Worm (Caenorhabditis elegans) whole organism, late embryonic: ENCODE data around the gene T01B7.9.
A peak's percentile ranks its signal among the peaks of the same experiment; 100 is the strongest.

Experiments
- K02D7.2 ChIP-seq: sonication (generic microtip); optimal IDR thresholded peaks from 2 replicates; lab custom pipeline; 2017; ENCODE audit warnings: mild to moderate bottlenecking, missing genetic modification characterization, missing compliant biosample characterization
- K09A11.1 ChIP-seq: sonication (generic microtip); optimal IDR thresholded peaks from 2 replicates; lab custom pipeline; 2017; ENCODE audit warnings: antibody characterized with exemption, mild to moderate bottlenecking, missing genetic modification characterization, missing compliant biosample characterization; ENCODE audit not compliant: insufficient read depth
- ama-1 ChIP-seq: fragments of 150-350 bp; optimal IDR thresholded peaks from 2 replicates; lab custom pipeline; 2014
- ceh-14 ChIP-seq: sonication (generic microtip); optimal IDR thresholded peaks from 2 replicates; lab custom pipeline; 2016; ENCODE audit warnings: missing genotype, missing genetic modification characterization, missing compliant biosample characterization
- ceh-18 ChIP-seq: sonication (generic microtip); optimal IDR thresholded peaks from 2 replicates; lab custom pipeline; 2016; ENCODE audit warnings: missing genetic modification characterization, missing compliant biosample characterization
- ceh-2 ChIP-seq: sonication (generic microtip); optimal IDR thresholded peaks from 2 replicates; lab custom pipeline; 2016; ENCODE audit warnings: missing genotype, missing genetic modification characterization, missing compliant biosample characterization
- ceh-24 ChIP-seq: sonication (generic microtip); optimal IDR thresholded peaks from 2 replicates; lab custom pipeline; 2016; ENCODE audit warnings: mild to moderate bottlenecking, missing genetic modification characterization, missing compliant biosample characterization
- ceh-30 ChIP-seq: fragments of 150-350 bp; optimal IDR thresholded peaks from 2 replicates; lab custom pipeline; 2014; ENCODE audit warnings: missing biosample characterization, missing genetic modification characterization
- ceh-31 ChIP-seq: sonication (generic microtip); optimal IDR thresholded peaks from 2 replicates; lab custom pipeline; 2016; ENCODE audit warnings: missing genetic modification characterization, missing compliant biosample characterization
- ceh-45 ChIP-seq: fragments of 200-800 bp; sonication (Bioruptor generic); IDR thresholded peaks from 2 replicates; pipeline ENCODE4 v1.3.6; 2022; ENCODE audit warnings: missing genetic modification reagents, missing genetic modification characterization, missing compliant biosample characterization
- ceh-9 ChIP-seq: sonication (generic microtip); optimal IDR thresholded peaks from 2 replicates; lab custom pipeline; 2016; ENCODE audit warnings: mild to moderate bottlenecking, missing genetic modification characterization, inconsistent platforms, missing compliant biosample characterization
- che-1 ChIP-seq: sonication (generic microtip); optimal IDR thresholded peaks from 2 replicates; lab custom pipeline; 2016; ENCODE audit warnings: mild to moderate bottlenecking, missing genetic modification characterization, missing compliant biosample characterization
- dmd-4 ChIP-seq: sonication (generic microtip); optimal IDR thresholded peaks from 2 replicates; lab custom pipeline; 2016; ENCODE audit warnings: borderline replicate concordance, missing genetic modification characterization, missing compliant biosample characterization
- elt-2 ChIP-seq: sonication (generic microtip); optimal IDR thresholded peaks from 2 replicates; lab custom pipeline; 2016; ENCODE audit warnings: missing genetic modification reagents, missing genetic modification characterization, missing compliant biosample characterization
- eyg-1 ChIP-seq: sonication (generic microtip); optimal IDR thresholded peaks from 2 replicates; lab custom pipeline; 2016; ENCODE audit warnings: missing genotype, missing genetic modification characterization, missing compliant biosample characterization
- fax-1 ChIP-seq: sonication (generic microtip); optimal IDR thresholded peaks from 2 replicates; lab custom pipeline; 2016; ENCODE audit warnings: missing genotype, missing genetic modification characterization, missing compliant biosample characterization
- fkh-6 ChIP-seq: sonication (generic microtip); optimal IDR thresholded peaks from 2 replicates; lab custom pipeline; 2016; ENCODE audit warnings: missing genetic modification characterization, missing compliant biosample characterization
- gmeb-2 ChIP-seq: sonication (generic microtip); optimal IDR thresholded peaks from 2 replicates; lab custom pipeline; 2016; ENCODE audit warnings: missing genetic modification characterization, inconsistent platforms, missing compliant biosample characterization
- hlh-15 ChIP-seq: sonication (generic microtip); optimal IDR thresholded peaks from 2 replicates; lab custom pipeline; 2016; ENCODE audit warnings: missing genetic modification characterization, missing compliant biosample characterization
- hlh-30 ChIP-seq: sonication (generic microtip); optimal IDR thresholded peaks from 2 replicates; lab custom pipeline; 2017; ENCODE audit warnings: antibody characterized with exemption, missing genetic modification characterization, missing compliant biosample characterization; ENCODE audit not compliant: insufficient read depth
- hlh-6 ChIP-seq: sonication (generic microtip); optimal IDR thresholded peaks from 2 replicates; lab custom pipeline; 2016; ENCODE audit warnings: missing genotype, missing genetic modification characterization, missing compliant biosample characterization
- hlh-8 ChIP-seq: sonication (generic microtip); optimal IDR thresholded peaks from 2 replicates; lab custom pipeline; 2016; ENCODE audit warnings: missing genotype, missing genetic modification characterization, missing compliant biosample characterization
- madf-2 ChIP-seq: sonication (generic microtip); optimal IDR thresholded peaks from 2 replicates; lab custom pipeline; 2017; ENCODE audit warnings: missing genetic modification characterization, missing compliant biosample characterization
- nhr-11 ChIP-seq: fragments of 150-350 bp; optimal IDR thresholded peaks from 2 replicates; lab custom pipeline; 2014; ENCODE audit warnings: missing biosample characterization, missing genetic modification characterization
- nhr-232 ChIP-seq: sonication (generic microtip); optimal IDR thresholded peaks from 2 replicates; lab custom pipeline; 2016; ENCODE audit warnings: missing genetic modification characterization, missing compliant biosample characterization
- pag-3 ChIP-seq: sonication (generic microtip); optimal IDR thresholded peaks from 2 replicates; lab custom pipeline; 2016; ENCODE audit warnings: missing compliant biosample characterization, missing genetic modification characterization, borderline replicate concordance
- pat-9 ChIP-seq: fragments of 200-800 bp; sonication (Bioruptor generic); optimal IDR thresholded peaks from 2 replicates; lab custom pipeline; 2018; ENCODE audit warnings: mild to moderate bottlenecking, missing genetic modification characterization, moderate library complexity, missing compliant biosample characterization
- pha-4 ChIP-seq: fragments of 150-350 bp; optimal IDR thresholded peaks from 2 replicates; lab custom pipeline; 2018; ENCODE audit warnings: missing biosample characterization, missing genetic modification reagents, missing genetic modification characterization
- pqm-1 ChIP-seq: sonication (generic microtip); optimal IDR thresholded peaks from 2 replicates; lab custom pipeline; 2016; ENCODE audit warnings: missing genetic modification characterization, missing compliant biosample characterization
- pros-1 ChIP-seq: fragments of 150-350 bp; optimal IDR thresholded peaks from 2 replicates; lab custom pipeline; 2014; ENCODE audit warnings: missing biosample characterization, missing genetic modification reagents, missing genetic modification characterization
- ref-2 ChIP-seq: sonication (generic microtip); optimal IDR thresholded peaks from 2 replicates; lab custom pipeline; 2016; ENCODE audit warnings: missing genetic modification characterization, missing compliant biosample characterization
- rnt-1 ChIP-seq: sonication (generic microtip); optimal IDR thresholded peaks from 2 replicates; lab custom pipeline; 2016; ENCODE audit warnings: missing genetic modification characterization, missing compliant biosample characterization
- sdc-2 ChIP-seq: sonication (generic microtip); optimal IDR thresholded peaks from 2 replicates; lab custom pipeline; 2016; ENCODE audit warnings: missing genotype, missing genetic modification characterization, missing compliant biosample characterization
- syd-9 ChIP-seq: sonication (generic microtip); optimal IDR thresholded peaks from 2 replicates; lab custom pipeline; 2016; ENCODE audit warnings: mild to moderate bottlenecking, missing genetic modification characterization, moderate library complexity, missing compliant biosample characterization
- unc-42 ChIP-seq: sonication (generic microtip); optimal IDR thresholded peaks from 2 replicates; lab custom pipeline; 2016; ENCODE audit warnings: missing genotype, missing genetic modification characterization, missing compliant biosample characterization
- unc-55 ChIP-seq: sonication (generic microtip); optimal IDR thresholded peaks from 2 replicates; lab custom pipeline; 2017; ENCODE audit warnings: missing biosample characterization, missing genetic modification reagents, missing genetic modification characterization

The T01B7.9 gene

DNA sequence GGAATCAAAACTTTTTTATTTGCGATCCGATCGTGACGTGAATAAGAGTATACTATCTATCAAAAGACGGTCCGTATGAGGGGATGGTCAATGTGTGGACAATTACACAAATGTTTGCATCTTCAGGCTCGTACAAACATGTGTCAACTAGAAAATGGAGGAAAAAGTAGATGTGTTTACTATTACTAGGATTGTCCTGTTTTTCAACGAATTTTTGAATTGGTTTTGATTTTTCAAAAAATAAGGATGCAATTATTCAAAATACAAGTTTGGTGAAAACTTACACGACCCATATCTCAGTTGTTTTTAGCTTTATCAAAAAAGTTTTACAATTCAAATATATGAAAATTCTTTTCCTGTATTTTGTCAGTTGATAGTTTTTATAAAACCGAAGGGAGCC lies 28.7 kb upstream of the T01B7.9 start, which contains the start of gene K08F8.7:
K08F8.7 (minus strand) TSS at position 101 of the 400 bp plus-strand sequence.
- no peak for TF ChIP-seq fkh-6
- no peak for TF ChIP-seq unc-55
- TF ChIP-seq ceh-30 = no peak
- TF ChIP-seq hlh-8 = no peak
- TF ChIP-seq gmeb-2 (tag; lab: Kevin White, UChicago) = no peak

DNA sequence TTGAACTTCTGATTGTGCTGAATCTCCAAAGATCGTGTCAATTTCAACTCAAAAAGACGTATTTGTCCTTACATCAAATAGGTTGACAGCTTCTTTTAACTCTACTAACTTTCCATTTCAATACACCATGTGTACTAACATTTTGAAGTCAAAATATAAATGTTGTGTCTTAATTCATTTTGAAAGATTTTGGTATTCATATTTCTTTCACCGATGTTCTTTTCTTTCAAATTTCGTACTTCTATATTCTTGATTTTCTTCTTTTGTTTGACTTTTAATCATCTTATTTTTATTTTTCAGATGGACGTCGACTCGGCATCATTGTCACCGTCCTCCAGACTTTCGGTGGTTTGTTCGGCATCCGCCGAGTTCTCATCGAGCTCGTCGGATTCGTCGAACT lies 25.1 kb upstream of the T01B7.9 start, which contains the start of gene atf-2:
atf-2 (plus strand) TSS at position 301 of the 400 bp plus-strand sequence.
- TF ChIP-seq ceh-31 (tag; lab: Kevin White, UChicago) = no peak
- no peak for TF ChIP-seq elt-2 (tag; lab: Kevin White, UChicago)
- no peak for TF ChIP-seq hlh-30
- TF ChIP-seq unc-55 = no peak
- no peak for TF ChIP-seq ceh-14 (tag; lab: Kevin White, UChicago)
- no peak for TF ChIP-seq che-1
- no peak for TF ChIP-seq ceh-2 (tag; lab: Kevin White, UChicago)
- TF ChIP-seq pqm-1 = no peak

DNA sequence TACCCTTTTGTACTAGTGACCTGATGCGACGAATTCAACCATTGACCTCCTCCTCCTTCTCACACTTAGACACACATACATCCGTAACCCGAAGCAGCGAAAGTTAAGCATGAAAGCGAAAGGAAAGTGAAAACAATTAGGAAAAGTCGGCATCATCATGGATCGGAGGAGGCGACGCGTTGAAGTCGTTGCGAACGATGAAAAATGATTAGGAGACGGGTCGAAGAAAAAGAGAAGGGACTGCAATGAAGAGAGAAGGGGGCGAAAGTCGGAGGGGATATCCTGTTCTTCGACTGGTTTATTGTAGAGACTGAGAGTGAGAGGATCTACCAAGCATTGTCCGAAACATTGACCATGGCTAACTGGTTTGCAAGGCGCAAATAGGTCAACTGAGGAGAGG lies 24.4 kb upstream of the T01B7.9 start:
- TF ChIP-seq sdc-2 (tag; lab: Kevin White, UChicago) (peak; percentile 28), hlh-6 (no peak), ceh-31 (tag; lab: Kevin White, UChicago) (peak; percentile 64), rnt-1 (tag; lab: Kevin White, UChicago) (peak; percentile 21), ama-1 (peak; percentile 10), ceh-45 (GFP tag; lab: Robert Waterston, UW) (no peak), ref-2 (tag; lab: Kevin White, UChicago) (peak; percentile 66)

DNA sequence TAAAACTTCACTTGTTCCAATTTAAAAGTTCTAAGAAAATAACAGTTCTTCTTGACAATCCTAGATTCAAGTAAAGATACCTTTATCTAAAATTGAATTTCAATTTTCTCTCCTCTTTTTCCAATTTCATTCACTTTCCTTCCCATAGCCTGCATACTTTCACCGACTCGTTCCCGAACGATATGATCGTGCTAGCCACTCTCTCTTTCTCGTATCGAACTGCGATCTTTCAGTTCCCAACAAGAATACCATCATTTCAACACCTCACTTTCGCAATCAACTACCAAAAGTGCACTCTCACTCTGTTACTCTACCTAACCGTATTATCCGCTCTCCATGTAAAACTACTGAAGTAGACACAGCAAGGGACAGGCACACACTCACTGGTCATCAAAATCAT lies 23.5 kb upstream of the T01B7.9 start:
- no peak for TF ChIP-seq unc-42
- TF ChIP-seq K02D7.2 (tag; lab: Kevin White, UChicago) = no peak
- no peak for TF ChIP-seq pha-4 (tag; lab: Kevin White, UChicago)
- TF ChIP-seq pqm-1 = no peak
- TF ChIP-seq syd-9 = no peak
- no peak for TF ChIP-seq hlh-6
- TF ChIP-seq hlh-8 = no peak
- TF ChIP-seq K09A11.1 (tag; lab: Kevin White, UChicago) = no peak
- TF ChIP-seq ceh-2 (tag; lab: Kevin White, UChicago) = no peak
- TF ChIP-seq ceh-18 = no peak
- TF ChIP-seq nhr-232 (tag; lab: Kevin White, UChicago) = no peak
- no peak for TF ChIP-seq ceh-9 (tag; lab: Kevin White, UChicago)
- TF ChIP-seq pat-9 (tag; lab: Kevin White, UChicago) = no peak
- TF ChIP-seq hlh-15 (tag; lab: Kevin White, UChicago) = no peak
- TF ChIP-seq fax-1 (tag; lab: Kevin White, UChicago) = no peak
- TF ChIP-seq pag-3 = no peak
- TF ChIP-seq dmd-4 (tag; lab: Kevin White, UChicago) = no peak

DNA sequence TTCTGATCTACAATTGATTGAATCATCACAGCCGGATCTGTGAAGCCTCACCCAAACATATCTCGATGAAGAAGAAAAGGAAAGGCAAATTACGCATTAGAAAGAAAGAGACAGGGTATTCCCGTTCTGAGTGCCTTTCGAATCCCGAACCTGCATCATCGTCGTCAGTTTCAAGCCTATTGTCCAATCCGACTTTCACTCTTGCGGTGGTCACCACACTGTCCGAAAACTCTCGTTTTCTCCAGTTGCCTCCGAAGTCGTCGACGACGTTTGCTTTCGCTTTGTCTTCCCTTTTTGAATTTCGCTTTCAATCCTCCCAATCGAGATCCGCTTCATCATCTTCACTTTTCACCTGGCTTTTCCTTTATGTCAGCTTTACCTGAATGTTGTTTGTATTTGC lies 22.5 kb upstream of the T01B7.9 start:
- TF ChIP-seq rnt-1 (tag; lab: Kevin White, UChicago) (peak; percentile 83), madf-2 (tag; lab: Kevin White, UChicago) (no peak), nhr-11 (tag; lab: Kevin White, UChicago) (no peak)
- TF ChIP-seq, all 69 proteins: peak for 1

DNA sequence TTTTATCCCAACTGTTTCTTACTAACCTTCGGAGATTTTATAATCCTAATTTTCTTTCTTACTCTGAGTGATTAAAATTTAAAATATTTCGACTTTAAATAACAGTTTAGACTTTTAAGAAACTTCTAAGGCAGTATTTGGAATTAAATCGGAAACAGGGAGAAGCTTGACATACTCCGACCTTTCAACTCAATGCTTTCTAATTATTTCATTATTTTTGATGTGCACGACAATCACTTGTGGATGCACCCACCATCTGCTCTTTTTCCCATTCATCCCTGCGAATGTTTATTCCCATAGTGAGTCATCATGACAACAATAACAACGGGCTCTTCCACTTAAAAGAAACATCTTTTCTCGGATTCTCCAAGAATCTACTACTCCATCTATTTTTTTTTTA lies 22.0 kb upstream of the T01B7.9 start:
- TF ChIP-seq nhr-232 (tag; lab: Kevin White, UChicago) (no peak), hlh-15 (tag; lab: Kevin White, UChicago) (no peak), sdc-2 (tag; lab: Kevin White, UChicago) (no peak), pros-1 (no peak), nhr-11 (tag; lab: Kevin White, UChicago) (no peak), eyg-1 (tag; lab: Kevin White, UChicago) (no peak), ceh-24 (tag; lab: Kevin White, UChicago) (no peak)
